Fruit fly (Drosophila melanogaster) whole organism, embryonic: ENCODE measurements around the gene mahe.
A peak's percentile ranks its signal among the peaks of the same experiment; 100 is the strongest.

ENCODE experiments used
- Awh ChIP-seq: fragments of 200-800 bp; sonication (Bioruptor generic); IDR thresholded peaks from 2 replicates; pipeline ENCODE4, ENCODE4 v1.3.6; 2022; ENCODE audit warnings: missing biosample characterization, missing genetic modification characterization
- BtbVII ChIP-seq: fragments of 200-800 bp; sonication (Bioruptor generic); optimal IDR thresholded peaks from 3 replicates; lab custom pipeline; 2017; ENCODE audit warnings: missing biosample characterization, mild to moderate bottlenecking, missing genetic modification characterization
- CG10147 ChIP-seq: fragments of 200-800 bp; sonication (Bioruptor generic); optimal IDR thresholded peaks from 2 replicates; lab custom pipeline; 2019; ENCODE audit warnings: missing biosample characterization, mild to moderate bottlenecking, missing genetic modification characterization, moderate library complexity
- CG10267 ChIP-seq: fragments of 200-800 bp; sonication (Bioruptor generic); optimal IDR thresholded peaks from 2 replicates; lab custom pipeline; 2018; ENCODE audit warnings: missing biosample characterization, mild to moderate bottlenecking, missing genetic modification characterization, moderate library complexity
- CG10979 ChIP-seq: fragments of 200-800 bp; sonication (Bioruptor generic); optimal IDR thresholded peaks from 2 replicates; lab custom pipeline; 2018; ENCODE audit warnings: missing biosample characterization, mild to moderate bottlenecking, missing genetic modification characterization, moderate library complexity
- CG11695 ChIP-seq: fragments of 200-800 bp; sonication (Bioruptor generic); IDR thresholded peaks from 3 replicates; pipeline ENCODE4 v1.3.6; 2022; ENCODE audit warnings: missing biosample characterization, missing genetic modification characterization
- CG12155 ChIP-seq: fragments of 200-800 bp; sonication (Bioruptor generic); optimal IDR thresholded peaks from 3 replicates; lab custom pipeline; 2016; ENCODE audit warnings: missing biosample characterization, missing genetic modification characterization
- CG13296 ChIP-seq: fragments of 200-800 bp; sonication (Bioruptor generic); optimal IDR thresholded peaks from 3 replicates; lab custom pipeline; 2018; ENCODE audit warnings: missing biosample characterization, mild to moderate bottlenecking, missing genetic modification characterization
- CG14710 ChIP-seq: fragments of 200-800 bp; sonication (Bioruptor generic); optimal IDR thresholded peaks from 3 replicates; lab custom pipeline; 2019; ENCODE audit warnings: missing biosample characterization, mild to moderate bottlenecking, missing genetic modification characterization, moderate library complexity
- CG1603 ChIP-seq: fragments of 200-800 bp; sonication (Bioruptor generic); optimal IDR thresholded peaks from 2 replicates; lab custom pipeline; 2019; ENCODE audit warnings: missing biosample characterization, mild to moderate bottlenecking, missing genetic modification characterization, moderate library complexity
- CG16815 ChIP-seq: fragments of 200-800 bp; sonication (Bioruptor generic); optimal IDR thresholded peaks from 3 replicates; lab custom pipeline; 2017; ENCODE audit warnings: missing biosample characterization, mild to moderate bottlenecking, missing genetic modification characterization
- CG17361 ChIP-seq: fragments of 200-800 bp; sonication (Bioruptor generic); IDR thresholded peaks from 3 replicates; pipeline ENCODE4 v1.3.6; 2022; ENCODE audit warnings: missing biosample characterization, missing genetic modification characterization
- CG18476 ChIP-seq: fragments of 200-800 bp; sonication (Bioruptor generic); optimal IDR thresholded peaks from 2 replicates; lab custom pipeline; 2016; ENCODE audit warnings: missing biosample characterization, mild to moderate bottlenecking, missing genetic modification characterization
- CG18619 ChIP-seq: fragments of 200-800 bp; sonication (Bioruptor generic); optimal IDR thresholded peaks from 3 replicates; lab custom pipeline; 2017; ENCODE audit warnings: missing biosample characterization, mild to moderate bottlenecking, missing genetic modification characterization
- CG31441 ChIP-seq: fragments of 200-800 bp; sonication (Bioruptor generic); IDR thresholded peaks from 2 replicates; pipeline ENCODE4 v1.3.6; 2022; ENCODE audit warnings: missing biosample characterization, missing genetic modification characterization
- CG3281 ChIP-seq: fragments of 200-800 bp; sonication (Bioruptor generic); optimal IDR thresholded peaks from 3 replicates; lab custom pipeline; 2017; ENCODE audit warnings: missing biosample characterization, mild to moderate bottlenecking, missing genetic modification characterization
- CG6791 ChIP-seq: fragments of 200-800 bp; sonication (Bioruptor generic); IDR thresholded peaks from 3 replicates; pipeline ENCODE4 v1.3.6; 2022; ENCODE audit warnings: missing biosample characterization, missing genetic modification characterization; ENCODE audit not compliant: partially characterized antibody
- CG7556 ChIP-seq: fragments of 200-800 bp; sonication (Bioruptor generic); optimal IDR thresholded peaks from 2 replicates; lab custom pipeline; 2017; ENCODE audit warnings: missing biosample characterization, mild to moderate bottlenecking, missing genetic modification characterization
- CG7839 ChIP-seq: fragments of 200-800 bp; sonication (Bioruptor generic); optimal IDR thresholded peaks from 3 replicates; lab custom pipeline; 2018; ENCODE audit warnings: missing biosample characterization, mild to moderate bottlenecking, missing genetic modification characterization, moderate library complexity
- CG8290 ChIP-seq, 3 experiments: fragments of 200-800 bp; sonication (Bioruptor generic); optimal IDR thresholded peaks; 2 replicates each; lab custom pipeline; 2016 to 2019; ENCODE audit warnings: missing biosample characterization in 3 of 3, missing genetic modification characterization in 3 of 3, mild to moderate bottlenecking in 2 of 3, moderate library complexity in 1 of 3
- CG8388 ChIP-seq: fragments of 200-800 bp; sonication (Bioruptor generic); optimal IDR thresholded peaks from 2 replicates; lab custom pipeline; 2019; ENCODE audit warnings: missing biosample characterization, mild to moderate bottlenecking, missing genetic modification characterization, moderate library complexity
- D19A ChIP-seq: fragments of 200-800 bp; optimal IDR thresholded peaks from 3 replicates; lab custom pipeline; 2019; ENCODE audit warnings: missing biosample characterization, mild to moderate bottlenecking, missing genetic modification characterization, moderate library complexity
- E2f2 ChIP-seq: fragments of 200-800 bp; sonication (Bioruptor generic); IDR thresholded peaks from 2 replicates; pipeline ENCODE4 v1.3.6; 2022; ENCODE audit warnings: missing biosample characterization, missing genetic modification characterization
- H15 ChIP-seq: fragments of 200-800 bp; sonication (Bioruptor generic); IDR thresholded peaks from 3 replicates; pipeline ENCODE4 v1.3.6; 2022; ENCODE audit warnings: missing biosample characterization, missing genetic modification characterization
- HHEX ChIP-seq: fragments of 200-800 bp; sonication (Bioruptor generic); optimal IDR thresholded peaks from 3 replicates; lab custom pipeline; 2017; ENCODE audit warnings: missing biosample characterization, mild to moderate bottlenecking, missing genetic modification characterization, missing genetic modification reagents
- HLH4C ChIP-seq: fragments of 200-800 bp; sonication (Bioruptor generic); IDR thresholded peaks from 3 replicates; pipeline ENCODE4 v1.3.6; 2022; ENCODE audit warnings: missing biosample characterization, missing genetic modification characterization; ENCODE audit not compliant: partially characterized antibody
- Hr3 ChIP-seq: fragments of 200-800 bp; sonication (Bioruptor generic); optimal IDR thresholded peaks from 3 replicates; lab custom pipeline; 2016; ENCODE audit warnings: missing biosample characterization, missing genetic modification characterization
- Meics ChIP-seq: fragments of 200-800 bp; sonication (Bioruptor generic); optimal IDR thresholded peaks from 2 replicates; lab custom pipeline; 2017; ENCODE audit warnings: missing biosample characterization, mild to moderate bottlenecking, missing genetic modification characterization
- Ptx1 ChIP-seq: fragments of 200-800 bp; sonication (Bioruptor generic); IDR thresholded peaks from 2 replicates; pipeline ENCODE4 v1.3.6; 2022; ENCODE audit warnings: missing biosample characterization, missing genetic modification characterization
- Sox100B ChIP-seq: fragments of 200-800 bp; sonication (Bioruptor generic); optimal IDR thresholded peaks from 3 replicates; lab custom pipeline; 2018; ENCODE audit warnings: missing biosample characterization, mild to moderate bottlenecking, missing genetic modification characterization
- Sox102F ChIP-seq: fragments of 200-800 bp; sonication (Bioruptor generic); optimal IDR thresholded peaks from 2 replicates; lab custom pipeline; 2018; ENCODE audit warnings: missing biosample characterization, mild to moderate bottlenecking, missing genetic modification characterization, moderate library complexity
- Vsx1 ChIP-seq: fragments of 200-800 bp; sonication (Bioruptor generic); optimal IDR thresholded peaks from 2 replicates; lab custom pipeline; 2017; ENCODE audit warnings: missing biosample characterization, mild to moderate bottlenecking, missing genetic modification characterization, missing genetic modification reagents
- amos ChIP-seq: fragments of 200-800 bp; sonication (Bioruptor generic); IDR thresholded peaks from 2 replicates; pipeline ENCODE4 v1.3.6; 2022; ENCODE audit warnings: missing biosample characterization, missing genetic modification characterization; ENCODE audit not compliant: partially characterized antibody
- bbx ChIP-seq: fragments of 200-800 bp; sonication (Bioruptor generic); IDR thresholded peaks from 2 replicates; pipeline ENCODE4 v1.3.6; 2022; ENCODE audit warnings: missing biosample characterization, missing genetic modification characterization; ENCODE audit not compliant: partially characterized antibody
- caup ChIP-seq: fragments of 200-800 bp; sonication (Bioruptor generic); optimal IDR thresholded peaks from 3 replicates; lab custom pipeline; 2017; ENCODE audit warnings: missing biosample characterization, mild to moderate bottlenecking, missing genetic modification characterization, moderate library complexity; ENCODE audit not compliant: severe bottlenecking
- crp ChIP-seq, 2 experiments: fragments of 200-800 bp; sonication (Bioruptor generic); optimal IDR thresholded peaks; 2 replicates in 1 of 2; 3 replicates in 1 of 2; lab custom pipeline; 2017; ENCODE audit warnings: missing biosample characterization in 2 of 2, missing genetic modification characterization in 2 of 2, mild to moderate bottlenecking in 1 of 2, moderate library complexity in 1 of 2
- dysf ChIP-seq: fragments of 200-800 bp; sonication (Bioruptor generic); IDR thresholded peaks from 3 replicates; pipeline ENCODE4 v1.3.6; 2022; ENCODE audit warnings: missing biosample characterization, missing genetic modification characterization
- grau ChIP-seq: fragments of 200-800 bp; optimal IDR thresholded peaks from 3 replicates; lab custom pipeline; 2019; ENCODE audit warnings: missing biosample characterization, mild to moderate bottlenecking, missing genetic modification characterization, moderate library complexity
- maf-S ChIP-seq: fragments of 200-800 bp; sonication (Bioruptor generic); optimal IDR thresholded peaks from 2 replicates; lab custom pipeline; 2016; ENCODE audit warnings: missing biosample characterization, missing genetic modification characterization
- mirr ChIP-seq: fragments of 200-800 bp; sonication (Bioruptor generic); optimal IDR thresholded peaks from 3 replicates; lab custom pipeline; 2018; ENCODE audit warnings: missing biosample characterization, mild to moderate bottlenecking, missing genetic modification characterization
- salm ChIP-seq: fragments of 200-800 bp; sonication (Bioruptor generic); optimal IDR thresholded peaks from 2 replicates; lab custom pipeline; 2018; ENCODE audit warnings: missing biosample characterization, mild to moderate bottlenecking, missing genetic modification characterization
- slp2 ChIP-seq: fragments of 200-800 bp; sonication (Bioruptor generic); optimal IDR thresholded peaks from 2 replicates; lab custom pipeline; 2016; ENCODE audit warnings: missing biosample characterization, missing genetic modification characterization
- stwl ChIP-seq: fragments of 200-800 bp; sonication (Bioruptor generic); optimal IDR thresholded peaks from 3 replicates; lab custom pipeline; 2018; ENCODE audit warnings: missing biosample characterization, mild to moderate bottlenecking, missing genetic modification characterization, moderate library complexity
- tna ChIP-seq: fragments of 200-800 bp; sonication (Bioruptor generic); IDR thresholded peaks from 2 replicates; pipeline ENCODE4 v1.3.6; 2022; ENCODE audit warnings: missing biosample characterization, missing genetic modification characterization; ENCODE audit not compliant: partially characterized antibody
- toy ChIP-seq: fragments of 200-800 bp; sonication (Bioruptor generic); IDR thresholded peaks from 2 replicates; pipeline ENCODE4 v1.3.6; 2022; ENCODE audit warnings: missing biosample characterization, missing genetic modification characterization
- vnd ChIP-seq: fragments of 200-800 bp; sonication (Bioruptor generic); IDR thresholded peaks from 3 replicates; pipeline ENCODE4 v1.3.6; 2022; ENCODE audit warnings: missing biosample characterization, missing genetic modification characterization; ENCODE audit not compliant: partially characterized antibody
- wor ChIP-seq: fragments of 200-800 bp; sonication (Bioruptor generic); IDR thresholded peaks from 2 replicates; pipeline ENCODE4 v1.3.6; 2022; ENCODE audit warnings: missing biosample characterization, missing genetic modification characterization

The mahe gene

DNA sequence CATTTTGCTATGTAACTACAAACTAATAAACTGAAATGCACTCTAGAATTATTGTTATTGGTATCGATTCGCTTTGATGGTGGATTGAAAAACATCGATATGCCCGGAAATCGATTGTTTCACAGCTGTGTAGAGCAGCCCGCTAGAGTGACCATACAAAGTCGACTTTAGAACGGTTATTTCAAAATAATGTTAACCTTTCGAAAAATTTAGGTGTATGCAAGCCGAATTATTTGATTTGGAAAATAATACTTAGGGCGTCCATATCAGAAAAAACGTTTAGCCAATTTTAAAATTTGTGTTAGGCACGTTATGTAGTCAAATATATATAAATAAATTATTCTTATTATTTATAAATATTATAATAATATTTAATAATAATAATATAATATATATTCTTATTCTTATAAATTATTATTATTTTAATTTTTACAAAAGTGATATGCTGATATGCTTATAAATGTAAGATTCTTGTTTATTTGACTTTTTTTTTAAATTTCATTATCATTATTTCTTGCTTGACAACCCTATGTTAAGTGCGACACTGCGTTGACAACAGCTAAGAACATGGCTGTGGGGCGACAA is 37.1 kb upstream of the mahe start, which contains the start of gene sws (continued):
- TF ChIP-seq mirr (GFP tag; lab: Kevin White, UChicago) (no peak), HLH4C (GFP tag; lab: Robert Waterston, UW) (peak; percentile 75), CG7556 (GFP tag; lab: Kevin White, UChicago) (peak; percentile 37), CG31441 (GFP tag; lab: Robert Waterston, UW) (peak; percentile 61), Sox100B (GFP tag; lab: Kevin White, UChicago) (peak; percentile 40), CG3281 (GFP tag; lab: Kevin White, UChicago) (peak; percentile 49), wor (GFP tag; lab: Robert Waterston, UW) (no peak), grau (peak; percentile 53), CG11695 (0 out of 3 replicates have a peak, but pooled peaks have one; percentile 17), maf-S (GFP tag; lab: Kevin White, UChicago) (no peak), crp (GFP tag; optimal IDR thresholded peaks at IDR 0.05; lab: Kevin White, UChicago) (peak in 1 of 2 experiments; percentile 80), tna (GFP tag; lab: Robert Waterston, UW) (peak; percentile 29; the same call in 1 of the 2 replicates), CG1603 (tag; lab: Kevin White, UChicago) (peak; percentile 47), caup (peak; percentile 50), H15 (GFP tag; lab: Robert Waterston, UW) (no peak), E2f2 (0 out of 2 replicates have a peak, but pooled peaks have one; percentile 17), BtbVII (peak; percentile 8), Vsx1 (no peak), bbx (GFP tag; lab: Robert Waterston, UW) (peak; percentile 70), CG8290 (GFP tag; optimal IDR thresholded peaks at IDR 0.05; lab: Kevin White, UChicago) (no peak), CG8290 (tag; optimal IDR thresholded peaks at IDR 0.05; lab: Kevin White, UChicago) (peak in 1 of 2 experiments; percentile 50), Awh (GFP tag; lab: Robert Waterston, UW) (no peak), dysf (GFP tag; lab: Robert Waterston, UW) (peak; percentile 45; the same call in 1 of the 3 replicates), CG10979 (peak; percentile 29), toy (no peak), CG8388 (GFP tag; lab: Kevin White, UChicago) (peak; percentile 9), HHEX (GFP tag; lab: Kevin White, UChicago) (peak; percentile 38), vnd (GFP tag; lab: Robert Waterston, UW) (peak; percentile 52; the same call in 2 of the 3 replicates), CG10267 (tag; lab: Kevin White, UChicago) (peak; percentile 32), D19A (peak; percentile 17), Ptx1 (GFP tag; lab: Robert Waterston, UW) (0 out of 2 replicates have a peak, but pooled peaks have one; percentile 22), CG16815 (peak; percentile 6), CG10147 (GFP tag; lab: Kevin White, UChicago) (peak; percentile 5), CG13296 (GFP tag; lab: Kevin White, UChicago) (peak; percentile 30), CG12155 (GFP tag; lab: Kevin White, UChicago) (peak; percentile 40), salm (no peak), CG14710 (tag; lab: Kevin White, UChicago) (peak; percentile 61), CG6791 (GFP tag; lab: Robert Waterston, UW) (peak; percentile 75; the same call in 2 of the 3 replicates), CG18476 (GFP tag; lab: Kevin White, UChicago) (no peak), CG18619 (GFP tag; lab: Kevin White, UChicago) (peak; percentile 29), Sox102F (GFP tag; lab: Kevin White, UChicago) (peak; percentile 53), stwl (tag; lab: Kevin White, UChicago) (peak; percentile 28), CG7839 (tag; lab: Kevin White, UChicago) (peak; percentile 54), Hr3 (GFP tag; lab: Kevin White, UChicago) (peak; percentile 41), amos (GFP tag; lab: Robert Waterston, UW) (peak; percentile 75), Meics (GFP tag; lab: Kevin White, UChicago) (peak; percentile 53), CG17361 (GFP tag; lab: Robert Waterston, UW) (peak; percentile 67), slp2 (no peak)
